Worm (Caenorhabditis elegans): ENCODE measurements around the gene F38E9.1.

F38E9.1 gene

DNA sequence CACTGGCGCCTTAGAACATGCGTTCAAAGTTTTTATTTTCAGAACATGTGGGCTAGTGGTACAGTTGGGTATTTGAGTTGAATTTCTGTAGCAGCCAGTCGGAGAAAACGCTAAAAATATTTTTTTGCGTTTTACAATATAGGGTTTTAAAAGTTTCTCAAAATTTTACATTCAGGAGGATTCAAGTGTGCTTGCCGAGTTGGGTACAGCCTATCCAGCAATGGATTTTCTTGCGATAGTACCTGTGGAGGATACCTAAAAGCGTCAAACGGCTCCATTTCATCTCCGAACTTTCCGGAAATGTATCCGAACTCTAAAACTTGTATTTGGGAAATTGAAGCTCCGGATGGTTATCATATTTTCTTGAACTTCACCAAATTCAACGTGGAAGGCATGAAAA lies 4.7 kb upstream of the F38E9.1 start:
- TF ChIP-seq C16A3.4 (tag; optimal IDR thresholded peaks at IDR 0.05): no peak
- no peak for TF ChIP-seq sox-4 (tag; optimal IDR thresholded peaks at IDR 0.05)
- TF ChIP-seq unc-62 (GFP tag; optimal IDR thresholded peaks at IDR 0.05): no peak
- TF ChIP-seq efl-1 (optimal IDR thresholded peaks at IDR 0.05): no peak
- TF ChIP-seq efl-1 (GFP tag; optimal IDR thresholded peaks at IDR 0.05 in 1 of 2): no peak
- no peak for TF ChIP-seq lin-39 (tag; optimal IDR thresholded peaks at IDR 0.05)
- no peak for TF ChIP-seq mef-2 (tag; optimal IDR thresholded peaks at IDR 0.05)
- TF ChIP-seq F16B12.6 (tag; optimal IDR thresholded peaks at IDR 0.05): no peak
- TF ChIP-seq nhr-77 (tag; optimal IDR thresholded peaks at IDR 0.05): no peak
- TF ChIP-seq ets-5 (GFP tag; IDR thresholded peaks at IDR 0.05): no peak
- no peak for TF ChIP-seq hlh-17 (GFP tag; optimal IDR thresholded peaks at IDR 0.05; ENCODE audit: borderline replicate concordance)
- TF ChIP-seq nhr-85 (tag): no peak
- TF ChIP-seq xbp-1 (tag; optimal IDR thresholded peaks at IDR 0.05): no peak
- no peak for TF ChIP-seq egl-27 (tag; optimal IDR thresholded peaks at IDR 0.05)
- no peak for TF ChIP-seq unc-130 (tag; optimal IDR thresholded peaks at IDR 0.05)
- TF ChIP-seq nhr-47 (tag; optimal IDR thresholded peaks at IDR 0.05): no peak
- no peak for TF ChIP-seq elt-2 (tag; optimal IDR thresholded peaks at IDR 0.05)

DNA sequence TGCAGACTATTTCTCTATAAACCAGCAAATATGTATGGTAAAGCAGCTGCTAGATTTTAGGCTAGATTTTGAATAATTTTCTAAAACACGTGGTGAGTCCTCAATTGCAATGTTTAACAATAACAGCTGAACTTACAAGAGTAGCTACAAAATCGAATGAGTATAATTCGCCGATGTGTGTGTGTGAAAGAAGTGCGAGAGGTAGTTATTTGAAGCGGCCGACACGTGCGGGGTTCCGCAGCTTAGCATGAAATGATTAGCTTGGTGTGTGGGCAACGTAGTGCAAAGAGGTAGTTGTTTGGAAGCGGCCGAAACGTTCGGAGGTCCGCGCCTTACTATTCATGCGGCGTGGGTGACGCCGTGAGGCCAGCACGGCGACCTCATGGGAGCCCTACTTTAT lies 2.0 kb upstream of the F38E9.1 start:
- TF ChIP-seq egl-13 (tag; optimal IDR thresholded peaks at IDR 0.05) (no peak), ztf-4 (tag; optimal IDR thresholded peaks at IDR 0.05) (no peak), fkh-4 (tag; optimal IDR thresholded peaks at IDR 0.05; ENCODE audit: borderline replicate concordance) (no peak), hlh-17 (GFP tag; optimal IDR thresholded peaks at IDR 0.05; ENCODE audit: borderline replicate concordance) (no peak)

- TF ChIP-seq lin-14 (GFP tag; optimal IDR thresholded peaks at IDR 0.05): peak; percentile 55
- TF ChIP-seq fkh-10 (GFP tag; optimal IDR thresholded peaks at IDR 0.05): peak; percentile 51
- TF ChIP-seq fos-1 (tag; optimal IDR thresholded peaks at IDR 0.05): no peak
Measured at ce11 chrX:16480232-16480631, 9.4 kb downstream of the F38E9.1 start.

DNA sequence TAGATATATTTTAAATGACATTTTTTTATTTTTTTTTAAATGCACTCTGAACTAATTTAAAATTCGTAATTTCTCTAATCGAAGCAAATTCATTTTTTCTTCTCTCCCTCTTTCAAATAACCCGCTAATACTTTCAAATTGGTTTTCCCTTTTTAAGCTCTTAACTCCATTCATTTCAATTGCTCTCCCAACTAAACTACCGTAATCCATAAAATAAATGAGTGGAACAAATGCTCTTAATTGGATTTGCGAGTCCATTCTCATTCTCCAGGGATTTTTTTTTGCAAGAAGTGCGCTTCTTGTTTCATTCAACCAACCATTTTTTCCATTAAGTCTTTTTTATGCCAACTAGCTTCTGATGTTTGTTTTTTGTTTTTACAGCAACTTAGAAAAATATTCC lies 10.2 kb downstream of the F38E9.1 start:
- TF ChIP-seq F16B12.6 (tag; optimal IDR thresholded peaks at IDR 0.05) (no peak), dsc-1 (tag; optimal IDR thresholded peaks at IDR 0.05) (peak; percentile 48), lin-14 (GFP tag; optimal IDR thresholded peaks at IDR 0.05) (peak; percentile 74), ceh-8 (GFP tag; optimal IDR thresholded peaks at IDR 0.05) (peak; percentile 69), tbx-2 (tag; optimal IDR thresholded peaks at IDR 0.05) (peak; percentile 55), lsy-2 (tag; optimal IDR thresholded peaks at IDR 0.05) (peak; percentile 16 to 64), fkh-10 (GFP tag; optimal IDR thresholded peaks at IDR 0.05) (no peak)

DNA sequence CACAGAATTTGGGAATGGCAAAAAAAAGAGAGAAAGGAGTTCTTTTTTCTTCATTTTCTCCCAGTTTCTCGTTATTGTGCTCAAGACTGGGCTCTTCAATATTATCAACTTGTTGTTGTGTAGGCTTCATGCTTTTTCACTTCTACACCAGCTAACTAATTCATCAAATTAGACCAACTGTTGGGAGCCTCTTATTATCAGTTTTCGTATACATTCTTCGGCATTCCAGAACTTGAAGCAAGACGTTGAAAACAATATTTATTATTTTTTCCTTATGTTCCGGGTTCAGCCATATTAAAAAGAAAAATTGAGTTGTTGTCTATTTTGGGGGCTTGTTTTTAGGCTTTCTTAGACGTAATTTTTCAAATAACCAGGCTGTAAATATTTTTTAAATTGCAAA lies 12.1 kb downstream of the F38E9.1 start:
- TF ChIP-seq pqm-1 (tag; optimal IDR thresholded peaks at IDR 0.05) (no peak), tlp-1 (tag; optimal IDR thresholded peaks at IDR 0.05) (no peak), zip-4 (GFP tag; optimal IDR thresholded peaks at IDR 0.05) (no peak), nhr-11 (tag; optimal IDR thresholded peaks at IDR 0.05) (no peak), blmp-1 (tag; optimal IDR thresholded peaks at IDR 0.05) (no peak), ceh-82 (tag; optimal IDR thresholded peaks at IDR 0.05) (no peak), irx-1 (tag; optimal IDR thresholded peaks at IDR 0.05) (no peak), lin-35 (GFP tag; optimal IDR thresholded peaks at IDR 0.05) (no peak), ceh-88 (GFP tag; IDR thresholded peaks at IDR 0.05) (no peak), rnt-1 (tag; optimal IDR thresholded peaks at IDR 0.05) (no peak), nhr-19 (GFP tag; conservative IDR thresholded peaks at IDR 0.05) (no peak)
